Fruit fly (Drosophila melanogaster) Kc167 (cell line): ENCODE data around the gene w-cup.

Experiments
- Myc ChIP-seq: fragments of >200 bp; optimal IDR thresholded peaks from 2 replicates; lab custom pipeline; 2017; ENCODE audit warnings: missing external identifiers
- Sin3A ChIP-seq: fragments of >200 bp; optimal IDR thresholded peaks from 2 replicates; lab custom pipeline; 2018; ENCODE audit warnings: missing external identifiers
- h ChIP-seq: fragments of >200 bp; optimal IDR thresholded peaks from 3 replicates; lab custom pipeline; 2018; ENCODE audit warnings: missing external identifiers
- insv ChIP-seq: fragments of >200 bp; optimal IDR thresholded peaks from 3 replicates; lab custom pipeline; 2018; ENCODE audit warnings: missing external identifiers
- psq ChIP-seq: fragments of >200 bp; optimal IDR thresholded peaks from 2 replicates; lab custom pipeline; 2017; ENCODE audit warnings: missing external identifiers
- ttk ChIP-seq: sonication (Bioruptor generic); optimal IDR thresholded peaks from 2 replicates; lab custom pipeline; 2017; ENCODE audit warnings: missing external identifiers

Gene w-cup

dm6 chr2L:10577692-10578091 is at the start of gene w-cup:
w-cup (minus strand) TSS chr2L:10577792.
- no peak for TF ChIP-seq ttk (lab: Kevin White, UChicago)
- TF ChIP-seq psq (lab: Kevin White, UChicago): no peak
- TF ChIP-seq h (lab: Kevin White, UChicago): no peak
- TF ChIP-seq Myc (lab: Kevin White, UChicago): no peak
- no peak for TF ChIP-seq Sin3A
- no peak for TF ChIP-seq insv (lab: Kevin White, UChicago)

- TF ChIP-seq Myc (lab: Kevin White, UChicago) (no peak), h (lab: Kevin White, UChicago) (no peak), psq (lab: Kevin White, UChicago) (no peak), ttk (lab: Kevin White, UChicago) (no peak), insv (lab: Kevin White, UChicago) (no peak), Sin3A (no peak)
These were observed 48.3 kb upstream of the w-cup start for dm6 chr2L:10625935-10626334.

dm6 chr2L:10616767-10617166 is 39.2 kb upstream of the w-cup start:
- no peak for TF ChIP-seq Sin3A
- TF ChIP-seq insv (lab: Kevin White, UChicago): no peak
- no peak for TF ChIP-seq ttk (lab: Kevin White, UChicago)
- no peak for TF ChIP-seq Myc (lab: Kevin White, UChicago)
- TF ChIP-seq h (lab: Kevin White, UChicago): no peak
- no peak for TF ChIP-seq psq (lab: Kevin White, UChicago)

DNA sequence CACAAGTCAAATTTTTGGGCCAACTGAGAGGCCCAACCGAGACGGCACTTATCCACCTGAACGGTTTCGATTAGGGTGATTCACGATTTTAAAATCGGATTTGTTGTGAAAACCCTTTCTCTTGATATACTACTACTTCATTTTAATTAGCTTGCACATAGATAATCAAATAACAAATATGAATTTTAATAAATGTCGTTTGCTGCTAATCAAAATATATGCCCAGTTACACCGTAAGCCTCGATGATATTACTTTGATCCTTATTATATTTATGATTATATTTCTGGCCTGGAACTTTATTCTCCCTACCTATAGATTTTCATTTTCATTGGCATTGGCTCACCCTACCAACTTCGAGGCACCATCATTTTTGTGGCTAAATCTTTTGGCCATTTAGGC is 38.3 kb upstream of the w-cup start:
- TF ChIP-seq ttk (lab: Kevin White, UChicago) (no peak), h (lab: Kevin White, UChicago) (no peak), psq (lab: Kevin White, UChicago) (no peak), Sin3A (no peak), Myc (lab: Kevin White, UChicago) (no peak)

- TF ChIP-seq ttk (lab: Kevin White, UChicago): no peak
- TF ChIP-seq insv (lab: Kevin White, UChicago): no peak
- no peak for TF ChIP-seq Sin3A
- TF ChIP-seq psq (lab: Kevin White, UChicago): no peak
These were observed 37.3 kb upstream of the w-cup start for dm6 chr2L:10614660-10615479.

dm6 chr2L:10613104-10613503 is 35.5 kb upstream of the w-cup start:
- no peak for TF ChIP-seq Sin3A
- TF ChIP-seq h (lab: Kevin White, UChicago): no peak
- TF ChIP-seq psq (lab: Kevin White, UChicago): no peak
- no peak for TF ChIP-seq ttk (lab: Kevin White, UChicago)
- TF ChIP-seq Myc (lab: Kevin White, UChicago): no peak
- no peak for TF ChIP-seq insv (lab: Kevin White, UChicago)

DNA sequence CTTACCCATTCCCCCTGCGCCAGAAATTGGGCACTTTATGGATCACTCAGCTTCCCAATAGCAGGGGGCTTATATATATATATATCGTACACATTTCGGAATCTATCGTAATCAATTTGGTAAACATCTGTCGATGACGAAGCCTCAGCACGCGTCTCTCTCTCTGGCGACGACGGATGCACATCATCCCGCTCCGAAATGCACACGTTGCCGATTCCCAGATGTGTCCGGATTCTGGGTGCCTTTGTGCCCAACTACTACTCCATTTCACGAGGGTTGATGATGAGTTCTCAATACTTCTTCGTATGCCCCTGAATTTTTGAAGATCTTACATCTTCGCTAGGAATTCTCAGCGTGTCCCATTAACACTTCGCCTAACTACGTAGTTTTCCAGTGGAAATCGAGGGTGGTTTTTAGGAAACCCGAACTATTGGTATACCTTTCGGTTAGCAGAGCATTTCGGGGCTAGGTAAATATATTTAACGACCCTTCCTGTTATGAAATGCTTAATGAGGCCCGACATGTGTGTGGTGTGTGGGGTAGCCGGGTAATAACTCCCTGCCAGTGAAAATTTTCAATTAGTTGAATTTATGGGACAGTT is 31.2 kb upstream of the w-cup start:
- TF ChIP-seq Sin3A (no peak), Myc (lab: Kevin White, UChicago) (no peak), ttk (lab: Kevin White, UChicago) (no peak), insv (lab: Kevin White, UChicago) (no peak), h (lab: Kevin White, UChicago) (no peak), psq (lab: Kevin White, UChicago) (no peak)

DNA sequence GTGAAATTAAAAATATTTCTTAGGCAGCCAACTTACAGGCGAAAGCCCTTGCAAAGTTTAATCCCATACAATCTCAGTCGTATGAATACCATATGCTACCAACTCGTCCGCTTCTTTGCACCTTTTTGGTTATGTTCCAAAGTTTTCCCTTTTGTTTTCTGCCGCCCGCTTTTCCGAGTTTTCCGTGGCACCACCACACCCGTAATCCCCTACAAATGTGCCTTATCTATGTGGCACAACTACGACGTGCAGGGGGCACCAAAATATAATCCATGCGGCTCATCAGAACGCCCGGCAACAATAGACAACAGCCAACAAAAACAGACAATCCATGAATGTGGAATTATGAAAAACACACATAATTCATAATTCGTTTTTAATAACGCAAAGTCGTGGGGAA is 30.1 kb upstream of the w-cup start:
- TF ChIP-seq insv (lab: Kevin White, UChicago) (no peak), Sin3A (no peak), ttk (lab: Kevin White, UChicago) (no peak), psq (lab: Kevin White, UChicago) (no peak)

DNA sequence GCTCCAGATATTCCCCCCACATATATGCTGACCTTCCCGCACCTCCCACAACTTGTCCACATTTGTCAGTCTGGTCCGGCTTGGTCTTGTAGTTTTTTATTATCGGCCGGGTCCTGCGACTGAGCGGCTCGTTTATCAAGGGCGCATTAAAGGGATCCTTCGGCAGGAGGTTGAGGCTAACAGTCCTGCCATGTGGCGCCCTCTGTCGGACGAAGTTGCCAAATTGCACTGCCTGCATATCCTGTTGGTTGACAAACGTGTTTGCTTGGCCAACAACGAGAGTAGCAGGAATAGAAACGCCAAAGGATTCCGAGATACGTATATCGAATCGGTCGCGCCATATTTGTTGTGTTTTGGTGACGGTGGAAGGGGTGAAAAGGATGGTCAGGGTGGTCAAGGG is 26.0 kb upstream of the w-cup start:
- TF ChIP-seq Myc (lab: Kevin White, UChicago) (no peak), Sin3A (no peak), psq (lab: Kevin White, UChicago) (no peak), h (lab: Kevin White, UChicago) (no peak), ttk (lab: Kevin White, UChicago) (no peak)

DNA sequence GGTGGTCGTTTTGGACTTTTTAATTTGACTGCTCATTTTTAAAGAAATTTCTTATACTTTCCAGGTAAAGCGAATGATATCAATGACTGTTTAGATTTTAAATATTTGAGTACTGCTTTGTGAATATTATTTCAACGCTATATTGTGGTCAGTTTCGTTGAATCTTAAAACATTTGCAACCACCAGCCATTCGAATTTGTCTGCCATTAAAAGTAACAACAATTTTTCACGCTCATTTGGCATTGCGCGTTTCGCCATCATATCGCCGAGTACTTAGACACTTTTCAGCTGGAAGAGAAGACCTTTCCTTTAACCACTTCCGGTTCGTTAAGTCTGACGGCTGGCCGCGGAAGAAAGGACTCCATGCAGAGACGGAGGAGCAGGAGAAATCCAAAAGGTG is 4.0 kb upstream of the w-cup start, which contains the start of gene CG34161:
CG34161 (minus strand) TSS at position 101 of the 400 bp plus-strand sequence.
- TF ChIP-seq psq (lab: Kevin White, UChicago) (no peak), ttk (lab: Kevin White, UChicago) (no peak), insv (lab: Kevin White, UChicago) (no peak), h (lab: Kevin White, UChicago) (no peak), Myc (lab: Kevin White, UChicago) (no peak), Sin3A (no peak)

DNA sequence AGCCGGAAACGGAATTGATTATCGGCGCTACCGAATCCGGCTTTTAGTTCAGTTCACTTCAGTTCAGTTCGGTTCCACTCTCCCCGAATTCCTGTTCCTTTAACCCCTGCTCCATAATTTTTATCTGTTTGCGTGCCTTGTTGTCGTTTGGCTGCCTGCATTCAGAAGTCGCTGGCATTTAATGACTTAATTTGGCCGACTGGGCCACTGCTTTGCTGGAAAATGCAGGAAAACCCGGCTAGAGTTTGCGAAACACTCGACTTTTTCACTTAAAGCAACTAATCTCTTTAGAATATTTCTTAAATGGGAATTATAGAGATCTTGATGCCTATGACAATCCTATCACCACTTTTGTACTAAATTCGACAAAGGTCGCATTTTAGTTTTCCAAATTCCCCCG is 1.9 kb upstream of the w-cup start, which contains the start of gene CG34160:
CG34160 (plus strand) TSS at position 301 of the 400 bp plus-strand sequence.
- no peak for TF ChIP-seq psq (lab: Kevin White, UChicago)
- TF ChIP-seq insv (lab: Kevin White, UChicago): no peak
- no peak for TF ChIP-seq Sin3A
- TF ChIP-seq h (lab: Kevin White, UChicago): no peak

dm6 chr2L:10566955-10567354 is 10.6 kb downstream of the w-cup start, which contains the start of gene CG6138:
CG6138 (plus strand) TSS chr2L:10567255.
- TF ChIP-seq Myc (lab: Kevin White, UChicago) (no peak), psq (lab: Kevin White, UChicago) (no peak), insv (lab: Kevin White, UChicago) (no peak), ttk (lab: Kevin White, UChicago) (no peak), Sin3A (no peak), h (lab: Kevin White, UChicago) (no peak)
